Worm (Caenorhabditis elegans) whole organism, L1 larva: ENCODE data around the gene pcs-1.

ENCODE experiments used
- F16B12.6 ChIP-seq: fragments of 150-350 bp; optimal IDR thresholded peaks from 2 replicates; lab custom pipeline; 2014; ENCODE audit warnings: missing biosample characterization, missing genetic modification characterization
- alr-1 ChIP-seq: fragments of 200-800 bp; sonication (Bioruptor generic); optimal IDR thresholded peaks from 2 replicates; lab custom pipeline; 2018; ENCODE audit warnings: borderline replicate concordance, mild to moderate bottlenecking, missing genetic modification characterization, missing compliant biosample characterization
- ama-1 ChIP-seq: fragments of 150-350 bp; optimal IDR thresholded peaks from 2 replicates; lab custom pipeline; 2014
- blmp-1 ChIP-seq: fragments of 150-350 bp; optimal IDR thresholded peaks from 2 replicates; lab custom pipeline; 2014; ENCODE audit warnings: missing biosample characterization, missing genetic modification characterization
- ceh-82 ChIP-seq, 3 experiments: fragments of 150-350 bp in 1 of 3; sonication (generic microtip) in 2 of 3; optimal IDR thresholded peaks; 2 replicates each; lab custom pipeline; 2014 to 2017; ENCODE audit warnings: missing biosample characterization in 3 of 3, missing genetic modification characterization in 3 of 3
- ceh-90 ChIP-seq: sonication (generic microtip); optimal IDR thresholded peaks from 2 replicates; lab custom pipeline; 2016; ENCODE audit warnings: missing genetic modification characterization, missing compliant biosample characterization
- dpl-1 ChIP-seq, 3 experiments: fragments of 150-350 bp in 2 of 3; sonication (generic microtip) in 1 of 3; optimal IDR thresholded peaks; 2 replicates each; lab custom pipeline; 2014 to 2017; ENCODE audit warnings: missing biosample characterization in 3 of 3, missing genetic modification characterization in 3 of 3, missing genetic modification reagents in 3 of 3
- efl-1 ChIP-seq, 4 experiments: fragments of 150-350 bp; optimal IDR thresholded peaks in 3 of 4; peaks in 1 of 4; 1 replicate in 1 of 4; 2 replicates in 3 of 4; lab custom pipeline; 2014; ENCODE audit warnings: missing biosample characterization in 2 of 4, missing genetic modification characterization in 2 of 4, missing genetic modification reagents in 2 of 4
- egl-13 ChIP-seq: sonication (generic microtip); optimal IDR thresholded peaks from 2 replicates; lab custom pipeline; 2016; ENCODE audit warnings: missing genotype, missing genetic modification reagents, missing genetic modification characterization, missing compliant biosample characterization
- elt-3 ChIP-seq, 6 experiments: fragments of 150-350 bp in 1 of 6; sonication (generic microtip); optimal IDR thresholded peaks; 2 replicates each; lab custom pipeline; 2017 to 2018; ENCODE audit warnings: missing biosample characterization in 6 of 6, missing genetic modification characterization in 6 of 6, inconsistent platforms in 1 of 6
- ets-5 ChIP-seq: fragments of 200-800 bp; sonication (Bioruptor generic); IDR thresholded peaks from 2 replicates; pipeline ENCODE4 v1.3.6; 2022; ENCODE audit warnings: missing genetic modification characterization, missing compliant biosample characterization
- fkh-10 ChIP-seq: sonication (generic microtip); optimal IDR thresholded peaks from 2 replicates; lab custom pipeline; 2017; ENCODE audit warnings: missing biosample characterization, missing genetic modification reagents, missing genetic modification characterization
- fkh-8 ChIP-seq: sonication (generic microtip); optimal IDR thresholded peaks from 2 replicates; lab custom pipeline; 2016; ENCODE audit warnings: mild to moderate bottlenecking, missing genetic modification characterization, missing compliant biosample characterization
- grh-1 ChIP-seq: fragments of 200-800 bp; sonication (Bioruptor generic); IDR thresholded peaks from 2 replicates; pipeline ENCODE4 v1.3.6; 2022; ENCODE audit warnings: missing genetic modification reagents, missing genetic modification characterization, missing compliant biosample characterization
- hlh-17 ChIP-seq: fragments of 200-800 bp; sonication (Bioruptor generic); optimal IDR thresholded peaks from 2 replicates; lab custom pipeline; 2018; ENCODE audit warnings: missing genetic modification characterization, mild to moderate bottlenecking, missing compliant biosample characterization, moderate library complexity, borderline replicate concordance
- hpl-2 ChIP-seq: fragments of 150-350 bp; optimal IDR thresholded peaks from 2 replicates; lab custom pipeline; 2014; ENCODE audit warnings: missing biosample characterization, missing genetic modification reagents, missing genetic modification characterization
- isw-1 ChIP-seq: fragments of 200-800 bp; sonication (Bioruptor generic); IDR thresholded peaks from 2 replicates; pipeline ENCODE4 v1.3.6; 2022; ENCODE audit warnings: missing genetic modification characterization, missing compliant biosample characterization
- jun-1 ChIP-seq: fragments of 150-350 bp; optimal IDR thresholded peaks from 2 replicates; lab custom pipeline; 2014; ENCODE audit warnings: missing biosample characterization, missing genetic modification reagents, missing genetic modification characterization
- lin-14 ChIP-seq: fragments of 200-800 bp; sonication (Bioruptor generic); optimal IDR thresholded peaks from 2 replicates; lab custom pipeline; 2018; ENCODE audit warnings: mild to moderate bottlenecking, missing genetic modification characterization, moderate library complexity, missing compliant biosample characterization
- lin-15B ChIP-seq: fragments of 150-350 bp; sonication (generic microtip); optimal IDR thresholded peaks from 3 replicates; lab custom pipeline; 2014; ENCODE audit warnings: missing biosample characterization, missing genetic modification characterization
- lin-35 ChIP-seq, 2 experiments: fragments of 150-350 bp; optimal IDR thresholded peaks; 2 replicates each; lab custom pipeline; 2014; ENCODE audit warnings: missing biosample characterization in 2 of 2, missing genetic modification characterization in 2 of 2, missing genetic modification reagents in 2 of 2
- lir-3 ChIP-seq: sonication (generic microtip); optimal IDR thresholded peaks from 2 replicates; lab custom pipeline; 2016; ENCODE audit warnings: mild to moderate bottlenecking, missing genetic modification characterization, moderate library complexity, missing compliant biosample characterization; ENCODE audit not compliant: poor library complexity
- lsy-2 ChIP-seq, 2 experiments: fragments of 150-350 bp; optimal IDR thresholded peaks; 2 replicates each; lab custom pipeline; 2014; ENCODE audit warnings: missing biosample characterization in 2 of 2, missing genetic modification characterization in 2 of 2
- mdl-1 ChIP-seq, 2 experiments: fragments of 150-350 bp; optimal IDR thresholded peaks; 2 replicates each; lab custom pipeline; 2014 to 2017; ENCODE audit warnings: missing biosample characterization in 2 of 2, missing genetic modification characterization in 2 of 2, inconsistent platforms in 1 of 2
- mep-1 ChIP-seq: fragments of 150-350 bp; optimal IDR thresholded peaks from 2 replicates; lab custom pipeline; 2014; ENCODE audit warnings: missing biosample characterization, missing genetic modification characterization
- nhr-11 ChIP-seq: fragments of 150-350 bp; optimal IDR thresholded peaks from 2 replicates; lab custom pipeline; 2014; ENCODE audit warnings: missing biosample characterization, missing genetic modification characterization
- nhr-19 ChIP-seq: fragments of 200-800 bp; sonication (Bioruptor generic); conservative IDR thresholded peaks from 2 replicates; pipeline ENCODE4 v1.3.6; 2022; ENCODE audit warnings: missing genetic modification characterization, missing compliant biosample characterization
- nhr-20 ChIP-seq: sonication (generic microtip); optimal IDR thresholded peaks from 2 replicates; lab custom pipeline; 2016; ENCODE audit warnings: mild to moderate bottlenecking, missing genetic modification characterization, missing compliant biosample characterization
- nhr-237 ChIP-seq: fragments of 150-350 bp; optimal IDR thresholded peaks from 2 replicates; lab custom pipeline; 2014; ENCODE audit warnings: missing biosample characterization, missing genetic modification characterization
- nhr-47 ChIP-seq: sonication (generic microtip); optimal IDR thresholded peaks from 2 replicates; lab custom pipeline; 2016; ENCODE audit warnings: mild to moderate bottlenecking, missing genetic modification characterization, moderate library complexity, missing compliant biosample characterization
- nhr-71 ChIP-seq: sonication (generic microtip); optimal IDR thresholded peaks from 2 replicates; lab custom pipeline; 2016; ENCODE audit warnings: mild to moderate bottlenecking, missing genetic modification characterization, moderate library complexity, missing compliant biosample characterization
- nhr-84 ChIP-seq: sonication (generic microtip); optimal IDR thresholded peaks from 2 replicates; lab custom pipeline; 2017; ENCODE audit warnings: missing biosample characterization, missing genetic modification characterization
- pag-3 ChIP-seq: sonication (generic microtip); optimal IDR thresholded peaks from 2 replicates; lab custom pipeline; 2017; ENCODE audit warnings: missing genetic modification characterization, mild to moderate bottlenecking, missing compliant biosample characterization, antibody characterized with exemption, borderline replicate concordance; ENCODE audit not compliant: insufficient read depth
- pax-3 ChIP-seq: fragments of 200-800 bp; sonication (Bioruptor generic); optimal IDR thresholded peaks from 2 replicates; lab custom pipeline; 2018; ENCODE audit warnings: mild to moderate bottlenecking, missing genetic modification characterization, moderate library complexity, missing compliant biosample characterization
- pqm-1 ChIP-seq: sonication (generic microtip); optimal IDR thresholded peaks from 3 replicates; lab custom pipeline; 2017; ENCODE audit warnings: missing biosample characterization, missing genetic modification characterization
- rnt-1 ChIP-seq: sonication (generic microtip); optimal IDR thresholded peaks from 2 replicates; lab custom pipeline; 2016; ENCODE audit warnings: mild to moderate bottlenecking, missing genetic modification characterization, moderate library complexity, missing compliant biosample characterization
- skn-1 ChIP-seq: fragments of 150-350 bp; optimal IDR thresholded peaks from 2 replicates; lab custom pipeline; 2014; ENCODE audit warnings: missing biosample characterization, missing genetic modification characterization
- snpc-4 ChIP-seq: fragments of 150-350 bp; optimal IDR thresholded peaks from 2 replicates; lab custom pipeline; 2014; ENCODE audit warnings: missing biosample characterization, missing genetic modification characterization
- snu-23 ChIP-seq: sonication (generic microtip); optimal IDR thresholded peaks from 2 replicates; lab custom pipeline; 2016; ENCODE audit warnings: missing genetic modification characterization, missing compliant biosample characterization
- sup-37 ChIP-seq: fragments of 200-800 bp; sonication (Bioruptor generic); optimal IDR thresholded peaks from 2 replicates; lab custom pipeline; 2018; ENCODE audit warnings: mild to moderate bottlenecking, missing genetic modification characterization, missing compliant biosample characterization
- swsn-7 ChIP-seq: sonication (generic microtip); optimal IDR thresholded peaks from 2 replicates; lab custom pipeline; 2016; ENCODE audit warnings: missing genetic modification characterization, missing compliant biosample characterization
- tlp-1 ChIP-seq: fragments of 150-350 bp; optimal IDR thresholded peaks from 2 replicates; lab custom pipeline; 2014; ENCODE audit warnings: missing biosample characterization, missing genetic modification characterization
- unc-86 ChIP-seq: sonication (generic microtip); optimal IDR thresholded peaks from 2 replicates; lab custom pipeline; 2016; ENCODE audit warnings: missing genetic modification characterization, missing compliant biosample characterization
- zag-1 ChIP-seq: fragments of 150-350 bp; optimal IDR thresholded peaks from 2 replicates; lab custom pipeline; 2014; ENCODE audit warnings: missing biosample characterization, missing genetic modification characterization
- ztf-11 ChIP-seq, 2 experiments: sonication (generic microtip); optimal IDR thresholded peaks; 2 replicates each; lab custom pipeline; 2016 to 2017; ENCODE audit warnings: missing genetic modification characterization in 2 of 2, missing biosample characterization in 1 of 2, missing compliant biosample characterization in 1 of 2

The pcs-1 gene

ce11 chrII:11542385-11542784, 35.2 kb downstream of the pcs-1 start, which contains the start of gene gtf-2E2:
Gene gtf-2E2 (minus strand): TSS chrII:11542495.
- TF ChIP-seq ceh-82 (tag; optimal IDR thresholded peaks at IDR 0.05; lab: Kevin White, UChicago) (peak in 1 of 3 experiments; percentile 35), rnt-1 (tag; lab: Kevin White, UChicago) (peak; percentile 63), ceh-90 (peak; percentile 22), sup-37 (GFP tag; lab: Kevin White, UChicago) (no peak), pax-3 (no peak), isw-1 (GFP tag; lab: Robert Waterston, UW) (no peak), lin-35 (GFP tag; optimal IDR thresholded peaks at IDR 0.05; lab: Kevin White, UChicago) (peak; percentile 3 to 28), egl-13 (tag; lab: Kevin White, UChicago) (no peak), zag-1 (no peak), lin-14 (GFP tag; lab: Kevin White, UChicago) (peak; percentile 46), lsy-2 (tag; optimal IDR thresholded peaks at IDR 0.05; lab: Kevin White, UChicago) (peak in 1 of 2 experiments; percentile 46), elt-3 (tag; optimal IDR thresholded peaks at IDR 0.05; lab: Kevin White, UChicago) (no peak), tlp-1 (tag; lab: Kevin White, UChicago) (no peak), skn-1 (tag; lab: Kevin White, UChicago) (peak; percentile 18), snu-23 (GFP tag; lab: Kevin White, UChicago) (peak; percentile 40), efl-1 (optimal IDR thresholded peaks at IDR 0.05; lab: Kevin White, UChicago) (peak; percentile 15 to 36), efl-1 (GFP tag; optimal IDR thresholded peaks at IDR 0.05 in 1 of 2; lab: Kevin White, UChicago) (peak in 1 of 2 experiments; percentile 29), nhr-71 (tag; lab: Kevin White, UChicago) (peak; percentile 25), dpl-1 (GFP tag; optimal IDR thresholded peaks at IDR 0.05; lab: Kevin White, UChicago) (peak in 1 of 3 experiments; percentile 24), blmp-1 (peak; percentile 91), grh-1 (GFP tag; lab: Robert Waterston, UW) (no peak), ztf-11 (tag; optimal IDR thresholded peaks at IDR 0.05; lab: Kevin White, UChicago) (no peak), nhr-20 (peak; percentile 9), mep-1 (tag; lab: Kevin White, UChicago) (peak; percentile 69), swsn-7 (peak; percentile 4), ets-5 (no peak), fkh-10 (no peak), pqm-1 (tag; lab: Kevin White, UChicago) (no peak)
- TF ChIP-seq, all 84 proteins: peak for 15

DNA sequence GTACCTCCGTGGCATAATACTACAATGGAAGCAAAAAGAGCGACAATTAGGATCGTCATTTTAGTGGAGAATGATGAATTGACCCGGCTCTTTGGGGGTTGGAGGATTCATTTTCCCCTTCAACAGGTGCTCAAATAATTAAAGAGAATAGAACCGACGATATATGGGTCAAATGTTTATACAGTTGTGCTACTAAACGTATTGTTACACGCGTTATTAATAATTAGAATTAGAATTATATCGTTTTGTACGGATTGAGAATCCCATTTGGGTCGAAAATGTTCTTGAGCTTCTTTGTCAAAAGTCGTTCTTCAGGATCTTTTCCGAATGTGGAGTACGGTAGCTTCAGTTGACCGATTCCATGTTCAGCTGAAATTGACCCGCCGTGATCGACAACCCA, 38.8 kb downstream of the pcs-1 start, which contains the start of gene Y62F5A.9:
Gene Y62F5A.9, minus strand, starts transcription at position 101 of the 400 bp plus-strand sequence.
- TF ChIP-seq ama-1 (lab: Kevin White, UChicago) (no peak), jun-1 (tag; lab: Kevin White, UChicago) (no peak), snu-23 (GFP tag; lab: Kevin White, UChicago) (peak; percentile 9), ztf-11 (tag; optimal IDR thresholded peaks at IDR 0.05; lab: Kevin White, UChicago) (no peak), fkh-10 (no peak), ceh-90 (no peak), efl-1 (optimal IDR thresholded peaks at IDR 0.05; lab: Kevin White, UChicago) (no peak), efl-1 (GFP tag; optimal IDR thresholded peaks at IDR 0.05 in 1 of 2; lab: Kevin White, UChicago) (peak in 1 of 2 experiments; percentile 45), nhr-20 (no peak), fkh-8 (tag; lab: Kevin White, UChicago) (no peak), unc-86 (tag; lab: Kevin White, UChicago) (no peak), hpl-2 (no peak), nhr-84 (tag; lab: Kevin White, UChicago) (no peak), F16B12.6 (tag; lab: Kevin White, UChicago) (no peak), elt-3 (tag; optimal IDR thresholded peaks at IDR 0.05; lab: Kevin White, UChicago) (no peak), snpc-4 (tag; lab: Kevin White, UChicago) (no peak), hlh-17 (GFP tag; lab: Kevin White, UChicago) (no peak), lir-3 (no peak)
- TF ChIP-seq, all 84 proteins: peak for 2

ce11 chrII:11537606-11538016, 39.9 kb downstream of the pcs-1 start:
- no peak for TF ChIP-seq fkh-10
- no peak for TF ChIP-seq elt-3 (tag; optimal IDR thresholded peaks at IDR 0.05; lab: Kevin White, UChicago)
- TF ChIP-seq nhr-19, result no peak
- TF ChIP-seq nhr-237, result no peak
- no peak for TF ChIP-seq mdl-1 (tag; optimal IDR thresholded peaks at IDR 0.05; lab: Kevin White, UChicago)
- no peak for TF ChIP-seq zag-1
- no peak for TF ChIP-seq lin-15B (tag; lab: Kevin White, UChicago)
- no peak for TF ChIP-seq nhr-11 (tag; lab: Kevin White, UChicago)
- no peak for TF ChIP-seq ets-5
- TF ChIP-seq nhr-47 (tag; lab: Kevin White, UChicago), result no peak
- TF ChIP-seq pag-3 (tag; lab: Kevin White, UChicago), result no peak
- TF ChIP-seq alr-1 (tag; lab: Kevin White, UChicago), result no peak
